Worm (Caenorhabditis elegans) whole organism, L4 larva: ENCODE data around the gene rab-21.

Source experiments
- F37D6.2 ChIP-seq: sonication (generic microtip); optimal IDR thresholded peaks from 2 replicates; lab custom pipeline; 2016; ENCODE audit warnings: mild to moderate bottlenecking, missing genetic modification characterization, missing compliant biosample characterization
- T26A8.4 ChIP-seq: fragments of 200-800 bp; sonication (Bioruptor generic); IDR thresholded peaks from 2 replicates; pipeline ENCODE4 v1.3.6; 2022; ENCODE audit warnings: missing genetic modification characterization, missing compliant biosample characterization
- aha-1 ChIP-seq: fragments of 150-350 bp; peaks from one replicate; lab custom pipeline; 2014; ENCODE audit warnings: missing biosample characterization, missing genetic modification characterization
- ama-1 ChIP-seq: fragments of 150-350 bp; optimal IDR thresholded peaks from 2 replicates; lab custom pipeline; 2014; ENCODE audit warnings: inconsistent platforms, mixed read lengths
- attf-4 ChIP-seq: sonication (generic microtip); optimal IDR thresholded peaks from 3 replicates; lab custom pipeline; 2017; ENCODE audit warnings: missing biosample characterization, missing genetic modification characterization
- ces-1 ChIP-seq: fragments of 150-350 bp; sonication (generic microtip); optimal IDR thresholded peaks from 4 replicates; lab custom pipeline; 2014; ENCODE audit warnings: missing biosample characterization, missing genetic modification reagents, missing genetic modification characterization
- daf-19 ChIP-seq: fragments of 200-800 bp; sonication (Bioruptor generic); conservative IDR thresholded peaks from 2 replicates; pipeline ENCODE4 v1.3.6; 2022; ENCODE audit warnings: missing genetic modification characterization, missing compliant biosample characterization
- dmd-6 ChIP-seq: fragments of 200-800 bp; sonication (Bioruptor generic); IDR thresholded peaks from 2 replicates; pipeline ENCODE4 v1.3.6; 2022; ENCODE audit warnings: missing genetic modification reagents, missing genetic modification characterization, missing compliant biosample characterization
- dmd-8 ChIP-seq: fragments of 200-800 bp; sonication (Bioruptor generic); IDR thresholded peaks from 2 replicates; pipeline ENCODE4 v1.3.6; 2022; ENCODE audit warnings: missing genetic modification characterization, missing compliant biosample characterization
- dmd-9 ChIP-seq: fragments of 200-800 bp; sonication (Bioruptor generic); IDR thresholded peaks from 2 replicates; pipeline ENCODE4 v1.3.6; 2022; ENCODE audit warnings: missing genetic modification reagents, missing genetic modification characterization, missing compliant biosample characterization
- dpl-1 ChIP-seq: fragments of 150-350 bp; optimal IDR thresholded peaks from 2 replicates; lab custom pipeline; 2014; ENCODE audit warnings: missing biosample characterization, missing genetic modification reagents, missing genetic modification characterization
- duxl-1 ChIP-seq: sonication (generic microtip); optimal IDR thresholded peaks from 2 replicates; lab custom pipeline; 2016; ENCODE audit warnings: mild to moderate bottlenecking, missing genetic modification characterization, moderate library complexity, missing compliant biosample characterization; ENCODE audit not compliant: poor library complexity
- dve-1 ChIP-seq: sonication (generic microtip); optimal IDR thresholded peaks from 2 replicates; lab custom pipeline; 2017; ENCODE audit warnings: antibody characterized with exemption, mild to moderate bottlenecking, missing genetic modification characterization, missing compliant biosample characterization; ENCODE audit not compliant: insufficient read depth
- egl-43 ChIP-seq: fragments of 200-800 bp; sonication (Bioruptor generic); IDR thresholded peaks from 2 replicates; pipeline ENCODE4 v1.3.6; 2022; ENCODE audit warnings: missing genetic modification reagents, missing genetic modification characterization, missing compliant biosample characterization
- fkh-10 ChIP-seq: fragments of 150-350 bp; optimal IDR thresholded peaks from 2 replicates; lab custom pipeline; 2014; ENCODE audit warnings: missing biosample characterization, missing genetic modification reagents, missing genetic modification characterization
- hlh-11 ChIP-seq: fragments of 200-800 bp; sonication (Bioruptor generic); optimal IDR thresholded peaks from 2 replicates; lab custom pipeline; 2018; ENCODE audit warnings: mild to moderate bottlenecking, missing genetic modification characterization, missing compliant biosample characterization
- hlh-30 ChIP-seq: sonication (generic microtip); optimal IDR thresholded peaks from 2 replicates; lab custom pipeline; 2017; ENCODE audit warnings: antibody characterized with exemption, mild to moderate bottlenecking, missing genetic modification characterization, missing compliant biosample characterization; ENCODE audit not compliant: insufficient read depth
- jun-1 ChIP-seq: fragments of 150-350 bp; optimal IDR thresholded peaks from 2 replicates; lab custom pipeline; 2014; ENCODE audit warnings: missing biosample characterization, missing genetic modification reagents, missing genetic modification characterization
- lin-13 ChIP-seq: fragments of 150-350 bp; optimal IDR thresholded peaks from 2 replicates; lab custom pipeline; 2014; ENCODE audit warnings: missing biosample characterization, missing genetic modification reagents, missing genetic modification characterization
- lin-38 ChIP-seq: fragments of 200-800 bp; sonication (Bioruptor generic); IDR thresholded peaks from 2 replicates; pipeline ENCODE4 v1.3.6; 2022; ENCODE audit warnings: missing genetic modification reagents, missing genetic modification characterization, missing compliant biosample characterization
- lin-39 ChIP-seq: fragments of 150-350 bp; optimal IDR thresholded peaks from 2 replicates; lab custom pipeline; 2014; ENCODE audit warnings: missing biosample characterization, missing genetic modification reagents, missing genetic modification characterization
- lsy-2 ChIP-seq, 2 experiments: fragments of 150-350 bp in 1 of 2; sonication (generic microtip) in 1 of 2; optimal IDR thresholded peaks; 2 replicates each; lab custom pipeline; 2014 to 2017; ENCODE audit warnings: missing biosample characterization in 2 of 2, missing genetic modification characterization in 2 of 2
- mep-1 ChIP-seq: fragments of 150-350 bp; sonication (generic microtip); optimal IDR thresholded peaks from 3 replicates; lab custom pipeline; 2014; ENCODE audit warnings: missing biosample characterization, missing genetic modification characterization
- mes-2 ChIP-seq: sonication (generic microtip); optimal IDR thresholded peaks from 2 replicates; lab custom pipeline; 2016; ENCODE audit warnings: missing genotype, mild to moderate bottlenecking, missing genetic modification characterization, missing compliant biosample characterization; ENCODE audit not compliant: poor library complexity, severe bottlenecking
- mxl-2 ChIP-seq: fragments of 200-800 bp; sonication (Bioruptor generic); conservative IDR thresholded peaks from 2 replicates; pipeline ENCODE4 v1.3.6; 2022; ENCODE audit warnings: missing genetic modification reagents, missing genetic modification characterization, missing compliant biosample characterization
- nhr-10 ChIP-seq: fragments of 150-350 bp; optimal IDR thresholded peaks from 2 replicates; lab custom pipeline; 2014; ENCODE audit warnings: missing biosample characterization, missing genetic modification characterization
- nhr-11 ChIP-seq: fragments of 150-350 bp; optimal IDR thresholded peaks from 2 replicates; lab custom pipeline; 2014; ENCODE audit warnings: missing biosample characterization, missing genetic modification characterization
- nhr-6 ChIP-seq: fragments of 150-350 bp; optimal IDR thresholded peaks from 2 replicates; lab custom pipeline; 2014; ENCODE audit warnings: missing biosample characterization, missing genetic modification characterization
- php-3 ChIP-seq: fragments of 200-800 bp; sonication (Bioruptor generic); IDR thresholded peaks from 2 replicates; pipeline ENCODE4 v1.3.6; 2022; ENCODE audit warnings: missing genetic modification reagents, missing genetic modification characterization, missing compliant biosample characterization
- pqm-1 ChIP-seq: sonication (generic microtip); optimal IDR thresholded peaks from 2 replicates; lab custom pipeline; 2017; ENCODE audit warnings: missing biosample characterization, missing genetic modification characterization
- rbr-2 ChIP-seq: sonication (generic microtip); optimal IDR thresholded peaks from 2 replicates; lab custom pipeline; 2016; ENCODE audit warnings: missing genotype, missing genetic modification characterization, missing compliant biosample characterization
- spr-1 ChIP-seq: sonication (generic microtip); optimal IDR thresholded peaks from 2 replicates; lab custom pipeline; 2016; ENCODE audit warnings: mild to moderate bottlenecking, missing genetic modification characterization, missing compliant biosample characterization
- unc-39 ChIP-seq: sonication (generic microtip); optimal IDR thresholded peaks from 2 replicates; lab custom pipeline; 2017; ENCODE audit warnings: missing biosample characterization, missing genetic modification characterization
- unc-62 ChIP-seq, 3 experiments: fragments of 150-350 bp in 1 of 3; sonication (generic microtip); optimal IDR thresholded peaks in 2 of 3; peaks in 1 of 3; 1 replicate in 1 of 3; 2 replicates in 2 of 3; lab custom pipeline; 2014 to 2017; ENCODE audit warnings: missing biosample characterization in 3 of 3, missing genetic modification characterization in 3 of 3, missing genetic modification reagents in 3 of 3, missing genotype in 1 of 3
- zip-11 ChIP-seq: fragments of 200-800 bp; sonication (Bioruptor generic); IDR thresholded peaks from 2 replicates; pipeline ENCODE4 v1.3.6; 2022; ENCODE audit warnings: missing genetic modification characterization, missing compliant biosample characterization
- zip-2 ChIP-seq: fragments of 150-350 bp; optimal IDR thresholded peaks from 2 replicates; lab custom pipeline; 2014; ENCODE audit warnings: missing biosample characterization, missing genetic modification characterization

rab-21 gene

ce11 chrII:8701059-8701458, 13.8 kb downstream of the rab-21 start:
- no peak for TF ChIP-seq zip-2
- TF ChIP-seq attf-4 (tag; lab: Kevin White, UChicago): no peak
- TF ChIP-seq unc-62 (GFP tag; optimal IDR thresholded peaks at IDR 0.05 in 1 of 2; lab: Kevin White, UChicago): peak in 1 of 2 experiments; percentile 49
- no peak for TF ChIP-seq unc-62 (tag; optimal IDR thresholded peaks at IDR 0.05; lab: Kevin White, UChicago)
- TF ChIP-seq mxl-2: no peak
- TF ChIP-seq dmd-6 (GFP tag; lab: Robert Waterston, UW): no peak
- no peak for TF ChIP-seq php-3 (GFP tag; lab: Robert Waterston, UW)
- peak in 1 of 2 experiments; percentile 84 for TF ChIP-seq lsy-2 (tag; optimal IDR thresholded peaks at IDR 0.05; lab: Kevin White, UChicago)
- TF ChIP-seq, all 104 proteins: peak for 2

DNA sequence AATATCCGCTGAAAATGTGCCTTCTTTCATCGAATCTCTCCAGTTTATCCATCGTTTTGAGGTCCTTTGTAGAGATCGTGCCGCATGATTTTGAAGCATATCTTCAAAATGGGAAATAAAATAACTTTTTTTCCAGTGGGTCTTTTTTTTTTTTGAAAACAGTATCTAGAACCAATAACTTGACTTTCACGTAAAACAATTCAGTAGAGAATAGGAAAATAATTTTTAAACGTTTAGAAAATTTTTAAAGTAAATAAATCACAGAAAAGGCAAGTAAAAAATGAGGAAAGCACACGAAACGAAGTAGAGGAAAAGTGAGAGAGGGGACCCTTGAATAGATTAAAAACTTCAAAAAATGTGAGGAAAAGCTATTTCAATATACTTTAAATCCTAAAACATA, 16.0 kb downstream of the rab-21 start, which contains the start of gene chdh-1:
chdh-1 (minus strand) TSS at position 101 of the 400 bp plus-strand sequence.
- no peak for TF ChIP-seq daf-19
- TF ChIP-seq pqm-1: no peak
- TF ChIP-seq egl-43: no peak
- no peak for TF ChIP-seq zip-11
- no peak for TF ChIP-seq mes-2
- TF ChIP-seq nhr-11 (tag; lab: Kevin White, UChicago): no peak
- TF ChIP-seq dmd-9: no peak
- TF ChIP-seq fkh-10: no peak
- TF ChIP-seq jun-1: no peak
- no peak for TF ChIP-seq spr-1 (tag; lab: Kevin White, UChicago)
- TF ChIP-seq unc-62 (GFP tag; optimal IDR thresholded peaks at IDR 0.05 in 1 of 2; lab: Kevin White, UChicago): peak in 1 of 2 experiments; percentile 31
- TF ChIP-seq unc-62 (tag; optimal IDR thresholded peaks at IDR 0.05; lab: Kevin White, UChicago): no peak
- peak; percentile 45 for TF ChIP-seq ama-1
- no peak for TF ChIP-seq duxl-1 (tag; lab: Kevin White, UChicago)
- TF ChIP-seq lin-13 (GFP tag; lab: Kevin White, UChicago): no peak
- no peak for TF ChIP-seq aha-1 (tag; lab: Kevin White, UChicago)
- no peak for TF ChIP-seq F37D6.2 (tag; lab: Kevin White, UChicago)
- TF ChIP-seq, all 104 proteins: peak for 2

- TF ChIP-seq hlh-11 (tag; lab: Kevin White, UChicago) (no peak), jun-1 (no peak)
Measured at ce11 chrII:8695783-8696182, 19.0 kb downstream of the rab-21 start, which contains the start of gene C34C6.10. TSS of gene C34C6.10 (minus strand) at chrII:8695883.

DNA sequence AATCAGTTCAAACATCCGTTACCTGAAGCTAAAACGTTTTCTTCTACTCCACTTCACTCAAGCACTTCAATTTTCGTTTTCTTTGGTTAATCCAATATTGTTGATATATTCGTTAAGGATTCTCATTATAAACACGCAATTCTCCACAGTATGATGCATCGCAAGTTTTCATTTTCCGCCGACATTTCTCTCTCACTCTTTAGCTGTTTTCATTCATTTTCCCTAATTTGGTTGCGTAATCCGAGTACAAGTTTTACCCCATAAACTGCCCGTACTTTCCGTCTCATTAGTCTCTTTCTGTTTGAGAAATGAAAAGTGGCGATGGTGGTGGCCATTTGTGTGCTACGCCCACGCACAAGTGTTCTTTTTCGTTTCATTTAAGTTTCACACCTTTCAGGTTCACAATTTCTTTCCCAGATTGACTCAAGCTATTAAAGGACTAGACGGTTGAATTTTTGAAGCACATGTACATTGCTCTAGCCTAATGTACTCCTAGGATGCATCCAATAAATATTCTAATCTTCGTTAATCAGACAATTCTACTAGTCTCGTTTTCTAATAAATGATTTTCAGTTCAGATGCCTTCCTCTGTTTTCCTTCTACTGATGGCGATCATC, 23.4 kb downstream of the rab-21 start, which contains the start of gene C34C6.3:
C34C6.3 (plus strand) TSS at position 567 of the 617 bp plus-strand sequence.
- peak in 1 of 2 experiments; percentile 34 for TF ChIP-seq unc-62 (GFP tag; optimal IDR thresholded peaks at IDR 0.05 in 1 of 2; lab: Kevin White, UChicago)
- TF ChIP-seq unc-62 (tag; optimal IDR thresholded peaks at IDR 0.05; lab: Kevin White, UChicago): no peak
- TF ChIP-seq nhr-10: no peak

DNA sequence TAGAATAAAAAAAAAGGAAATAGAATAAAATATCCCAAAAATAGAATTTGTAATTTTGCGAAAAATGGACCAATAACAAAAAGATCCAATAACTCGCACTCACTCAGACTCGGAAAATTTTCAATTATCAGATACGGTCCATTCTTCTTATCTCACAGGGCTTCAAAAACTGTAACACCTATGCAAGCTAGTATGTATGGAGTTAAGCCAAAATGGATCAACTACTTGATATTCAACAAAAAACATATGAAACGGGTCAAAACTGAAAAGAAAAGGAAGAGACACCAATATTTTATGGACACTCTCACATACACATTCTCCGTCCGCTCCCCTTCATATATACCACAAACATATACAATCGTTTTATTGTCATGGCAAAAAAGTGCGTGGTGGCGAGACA, 29.2 kb downstream of the rab-21 start, which contains the start of gene C34C6.9:
C34C6.9 (plus strand) TSS at position 301 of the 400 bp plus-strand sequence.
- TF ChIP-seq aha-1 (tag; lab: Kevin White, UChicago) (peak; percentile 39), hlh-30 (no peak)
- TF ChIP-seq, all 104 proteins: peak for 1

DNA sequence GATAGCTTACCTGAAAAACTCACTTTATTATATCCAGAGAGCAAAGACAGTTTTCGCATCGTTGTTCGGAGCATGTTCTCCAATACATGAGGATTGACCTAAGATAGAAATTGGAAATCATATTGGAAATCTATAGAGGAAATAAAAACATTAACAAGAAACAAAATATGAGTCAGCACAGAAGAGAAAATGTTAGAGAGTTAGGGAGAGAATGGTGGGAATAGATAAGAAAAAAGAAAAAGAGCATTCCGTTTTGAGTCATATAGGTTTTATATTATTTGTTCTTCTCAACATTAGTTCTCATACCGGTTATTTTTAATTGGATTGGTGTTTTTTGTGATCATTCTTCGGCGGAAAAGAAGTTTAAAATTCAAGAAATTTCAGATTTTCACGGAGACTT, 30.0 kb downstream of the rab-21 start, which contains the start of gene hgap-2:
hgap-2 (minus strand) TSS at position 101 of the 400 bp plus-strand sequence.
- peak; percentile 25 for TF ChIP-seq nhr-6 (tag; lab: Kevin White, UChicago)
- TF ChIP-seq dpl-1 (GFP tag; lab: Kevin White, UChicago): no peak

DNA sequence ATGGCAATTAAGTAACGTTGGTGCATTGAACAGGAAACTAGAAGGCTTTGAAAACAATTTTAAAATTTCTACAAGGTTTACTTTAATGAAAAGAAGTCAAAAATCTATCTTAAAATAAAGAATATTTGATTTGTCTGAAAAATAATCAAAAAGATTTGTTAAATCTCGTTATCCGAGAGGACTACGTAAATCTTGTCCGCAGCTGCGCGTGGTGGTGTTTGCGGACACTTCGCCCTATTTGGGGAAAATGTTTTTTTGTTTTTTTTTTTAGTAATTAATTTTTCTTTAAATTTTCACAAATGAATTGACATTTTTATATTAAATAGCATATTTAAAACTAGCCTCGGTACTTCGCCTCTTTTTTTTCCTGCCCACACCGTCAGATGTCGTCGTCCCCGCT, 30.9 kb downstream of the rab-21 start:
- no peak for TF ChIP-seq rbr-2
- TF ChIP-seq lsy-2 (tag; optimal IDR thresholded peaks at IDR 0.05; lab: Kevin White, UChicago): peak in 1 of 2 experiments; percentile 81
- TF ChIP-seq dve-1: peak; percentile 13
- TF ChIP-seq mes-2: peak; percentile 79
- TF ChIP-seq unc-39 (tag; lab: Kevin White, UChicago): no peak
- TF ChIP-seq dmd-8: no peak
- TF ChIP-seq lin-39 (tag; lab: Kevin White, UChicago): no peak
- no peak for TF ChIP-seq nhr-10
- TF ChIP-seq T26A8.4: no peak
- TF ChIP-seq lin-38: no peak
- TF ChIP-seq mep-1 (tag; lab: Kevin White, UChicago): peak; percentile 66
- 0 out of 2 replicates have a peak, but pooled peaks have one; percentile 25 for TF ChIP-seq dmd-6 (GFP tag; lab: Robert Waterston, UW)
- TF ChIP-seq aha-1 (tag; lab: Kevin White, UChicago): peak; percentile 8
- no peak for TF ChIP-seq ces-1
- peak; percentile 22 for TF ChIP-seq dpl-1 (GFP tag; lab: Kevin White, UChicago)
